Fruit fly (Drosophila melanogaster) whole organism: ENCODE data around the gene CG5854.

Experiments used
- CG8478 ChIP-seq: fragments of >200 bp; optimal IDR thresholded peaks from 2 replicates; lab custom pipeline; 2018; ENCODE audit warnings: inconsistent platforms
- Dll ChIP-seq: fragments of >200 bp; optimal IDR thresholded peaks from 2 replicates; lab custom pipeline; 2017
- EcR ChIP-seq, 2 experiments: fragments of >200 bp; optimal IDR thresholded peaks; 2 replicates each; lab custom pipeline; 2017; ENCODE audit warnings: missing biosample characterization in 2 of 2, missing genetic modification characterization in 2 of 2, missing genetic modification reagents in 2 of 2
- pan ChIP-seq: fragments of >200 bp; optimal IDR thresholded peaks from 2 replicates; lab custom pipeline; 2017
- psq ChIP-seq: fragments of >200 bp; optimal IDR thresholded peaks from 2 replicates; lab custom pipeline; 2017
- usp ChIP-seq: fragments of >200 bp; optimal IDR thresholded peaks from 2 replicates; lab custom pipeline; 2017; ENCODE audit warnings: missing biosample characterization, missing genetic modification characterization, mixed read lengths

Gene CG5854

DNA sequence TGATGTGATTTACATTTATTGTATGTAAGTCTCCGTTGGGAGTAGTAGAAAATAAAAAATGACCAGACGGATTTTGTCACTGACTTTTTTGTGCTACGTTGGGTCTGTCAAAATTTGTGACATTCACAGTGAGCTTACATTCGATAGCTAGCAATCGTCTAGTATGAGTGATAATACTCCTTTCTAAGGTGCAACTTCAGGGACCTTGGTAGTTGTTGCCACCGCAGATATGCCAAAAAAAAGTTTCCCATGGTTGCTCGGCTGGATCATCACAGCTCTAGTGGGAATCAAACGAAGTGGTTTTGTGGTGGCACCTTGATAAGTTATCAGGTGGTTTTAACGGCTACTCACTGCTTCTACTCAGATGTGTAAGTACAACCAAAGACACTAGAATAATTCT lies 40.3 kb upstream of the CG5854 start, which contains the start of gene tbrd-1:
Gene tbrd-1, minus strand, starts transcription at position 101 of the 400 bp plus-strand sequence.
- no peak for TF ChIP-seq Dll (lab: Kevin White, UChicago)
- TF ChIP-seq pan (lab: Kevin White, UChicago) = no peak
- TF ChIP-seq EcR (GFP tag; optimal IDR thresholded peaks at IDR 0.05; lab: Kevin White, UChicago) = no peak
- no peak for TF ChIP-seq psq (lab: Kevin White, UChicago)
- TF ChIP-seq usp (GFP tag; lab: Kevin White, UChicago) = no peak
- TF ChIP-seq CG8478 (lab: Kevin White, UChicago) = no peak

DNA sequence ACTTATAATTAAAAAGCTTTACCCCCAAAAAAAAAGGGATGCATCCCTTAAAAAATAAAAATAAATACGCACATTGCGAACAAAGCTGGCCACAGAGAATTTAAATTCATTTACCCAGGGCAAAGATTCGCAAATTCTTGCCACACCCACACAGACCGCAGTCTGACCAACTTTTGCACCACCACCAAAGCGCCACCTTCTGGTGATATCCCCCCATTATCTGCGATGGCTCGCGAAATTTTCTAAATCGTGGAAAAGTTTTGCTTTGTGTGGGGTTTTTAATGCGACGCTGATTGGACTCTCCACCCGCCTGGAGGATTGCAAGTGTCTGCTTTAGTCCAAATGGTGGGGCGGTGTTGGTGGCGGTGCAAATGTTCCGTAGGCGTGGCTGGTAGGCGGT lies 33.6 kb upstream of the CG5854 start:
- TF ChIP-seq psq (lab: Kevin White, UChicago) (no peak), CG8478 (lab: Kevin White, UChicago) (no peak), EcR (GFP tag; optimal IDR thresholded peaks at IDR 0.05; lab: Kevin White, UChicago) (no peak)

DNA sequence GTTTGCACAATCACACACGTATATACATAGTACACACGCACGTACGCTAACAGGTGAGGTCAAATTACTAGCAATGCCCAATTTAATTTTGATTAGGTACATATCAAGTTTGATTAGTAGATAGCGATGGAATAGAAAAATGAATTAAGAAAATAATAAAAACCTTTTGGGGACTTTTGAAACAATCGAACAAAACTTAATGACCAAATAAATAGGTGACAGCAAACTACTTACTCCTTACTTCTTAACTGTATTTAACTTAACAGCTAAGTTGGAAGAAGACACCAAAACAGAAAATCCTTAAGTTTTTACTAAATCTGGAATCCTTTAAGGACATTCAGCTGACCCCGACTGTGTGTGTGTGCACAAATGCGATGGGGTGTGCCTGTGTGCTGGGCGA lies 31.7 kb upstream of the CG5854 start:
- TF ChIP-seq psq (lab: Kevin White, UChicago) (no peak), Dll (lab: Kevin White, UChicago) (no peak), EcR (GFP tag; optimal IDR thresholded peaks at IDR 0.05; lab: Kevin White, UChicago) (no peak), usp (GFP tag; lab: Kevin White, UChicago) (no peak), CG8478 (lab: Kevin White, UChicago) (no peak), pan (lab: Kevin White, UChicago) (no peak)

dm6 chr3R:23902557-23902956 lies 31.2 kb upstream of the CG5854 start:
- TF ChIP-seq Dll (lab: Kevin White, UChicago) = no peak
- no peak for TF ChIP-seq usp (GFP tag; lab: Kevin White, UChicago)
- TF ChIP-seq pan (lab: Kevin White, UChicago) = no peak
- TF ChIP-seq CG8478 (lab: Kevin White, UChicago) = no peak
- no peak for TF ChIP-seq psq (lab: Kevin White, UChicago)
- TF ChIP-seq EcR (GFP tag; optimal IDR thresholded peaks at IDR 0.05; lab: Kevin White, UChicago) = no peak

dm6 chr3R:23903425-23903824 lies 30.3 kb upstream of the CG5854 start:
- no peak for TF ChIP-seq CG8478 (lab: Kevin White, UChicago)
- TF ChIP-seq EcR (GFP tag; optimal IDR thresholded peaks at IDR 0.05; lab: Kevin White, UChicago) = no peak
- no peak for TF ChIP-seq pan (lab: Kevin White, UChicago)
- TF ChIP-seq Dll (lab: Kevin White, UChicago) = no peak
- TF ChIP-seq usp (GFP tag; lab: Kevin White, UChicago) = no peak
- TF ChIP-seq psq (lab: Kevin White, UChicago) = no peak

- TF ChIP-seq Dll (lab: Kevin White, UChicago) (no peak), CG8478 (lab: Kevin White, UChicago) (no peak), pan (lab: Kevin White, UChicago) (no peak), psq (lab: Kevin White, UChicago) (no peak), EcR (GFP tag; optimal IDR thresholded peaks at IDR 0.05; lab: Kevin White, UChicago) (no peak), usp (GFP tag; lab: Kevin White, UChicago) (no peak)
These were observed 24.3 kb upstream of the CG5854 start for dm6 chr3R:23909347-23909862.

- TF ChIP-seq Dll (lab: Kevin White, UChicago) = no peak
- TF ChIP-seq pan (lab: Kevin White, UChicago) = no peak
- TF ChIP-seq EcR (GFP tag; optimal IDR thresholded peaks at IDR 0.05; lab: Kevin White, UChicago) = no peak
- no peak for TF ChIP-seq CG8478 (lab: Kevin White, UChicago)
- no peak for TF ChIP-seq psq (lab: Kevin White, UChicago)
- no peak for TF ChIP-seq usp (GFP tag; lab: Kevin White, UChicago)
These were observed 23.3 kb upstream of the CG5854 start for dm6 chr3R:23910260-23910887.

- TF ChIP-seq psq (lab: Kevin White, UChicago) (no peak), usp (GFP tag; lab: Kevin White, UChicago) (no peak), EcR (GFP tag; optimal IDR thresholded peaks at IDR 0.05; lab: Kevin White, UChicago) (peak in 1 of 2 experiments; percentile 39)
These were observed 22.5 kb upstream of the CG5854 start for dm6 chr3R:23911073-23911690.

- no peak for TF ChIP-seq usp (GFP tag; lab: Kevin White, UChicago)
- no peak for TF ChIP-seq CG8478 (lab: Kevin White, UChicago)
- peak; percentile 6 for TF ChIP-seq Dll (lab: Kevin White, UChicago)
- TF ChIP-seq psq (lab: Kevin White, UChicago) = no peak
- TF ChIP-seq pan (lab: Kevin White, UChicago) = no peak
- no peak for TF ChIP-seq EcR (GFP tag; optimal IDR thresholded peaks at IDR 0.05; lab: Kevin White, UChicago)
These were observed 21.4 kb upstream of the CG5854 start for dm6 chr3R:23912349-23912748.

DNA sequence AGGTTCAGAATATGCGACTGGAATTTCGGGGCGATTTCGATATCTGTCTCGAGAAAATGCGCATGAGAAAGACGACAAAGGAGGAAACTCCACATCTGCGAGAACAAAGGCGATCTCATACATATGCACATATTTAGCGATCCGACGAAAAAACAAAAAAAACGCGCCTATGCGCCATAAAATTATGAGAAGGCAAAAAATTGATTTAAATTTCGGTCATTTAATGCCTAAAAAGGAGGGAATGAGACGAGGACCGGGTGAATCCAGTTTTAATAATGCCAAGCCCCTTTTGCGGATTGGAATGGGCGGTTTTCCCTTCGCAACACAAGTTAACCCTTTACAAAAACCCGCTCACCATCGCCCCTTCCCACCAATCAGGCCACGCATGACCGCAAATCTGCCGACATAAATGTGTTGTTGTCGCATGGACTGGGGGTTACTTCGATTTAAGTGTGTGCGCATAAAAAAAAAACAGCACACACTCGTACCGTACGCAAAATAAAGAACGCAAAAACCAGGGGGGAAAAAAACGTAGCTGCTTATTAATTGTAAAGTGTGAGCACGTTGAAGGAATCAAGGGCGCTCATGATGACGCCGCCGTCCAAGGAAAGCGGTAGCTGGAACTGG lies 19.2 kb upstream of the CG5854 start:
- TF ChIP-seq usp (GFP tag; lab: Kevin White, UChicago) (no peak), Dll (lab: Kevin White, UChicago) (peak; percentile 68)

dm6 chr3R:23915042-23915428 lies 18.7 kb upstream of the CG5854 start:
- TF ChIP-seq EcR (GFP tag; optimal IDR thresholded peaks at IDR 0.05; lab: Kevin White, UChicago) = no peak
- TF ChIP-seq psq (lab: Kevin White, UChicago) = no peak
- TF ChIP-seq CG8478 (lab: Kevin White, UChicago) = no peak
- TF ChIP-seq Dll (lab: Kevin White, UChicago) = no peak
- no peak for TF ChIP-seq pan (lab: Kevin White, UChicago)
- no peak for TF ChIP-seq usp (GFP tag; lab: Kevin White, UChicago)
